Worm (Caenorhabditis elegans) whole organism, late embryonic: ENCODE data around the gene col-168.

Source experiments
- T23F11.4 ChIP-seq: fragments of 200-800 bp; sonication (Bioruptor generic); optimal IDR thresholded peaks from 2 replicates; lab custom pipeline; 2018; ENCODE audit warnings: mild to moderate bottlenecking, missing genetic modification characterization, missing compliant biosample characterization
- madf-2 ChIP-seq: sonication (generic microtip); optimal IDR thresholded peaks from 2 replicates; lab custom pipeline; 2017; ENCODE audit warnings: missing genetic modification characterization, missing compliant biosample characterization
- pag-3 ChIP-seq: sonication (generic microtip); optimal IDR thresholded peaks from 2 replicates; lab custom pipeline; 2016; ENCODE audit warnings: missing compliant biosample characterization, missing genetic modification characterization, borderline replicate concordance
- pha-4 ChIP-seq: fragments of 150-350 bp; optimal IDR thresholded peaks from 2 replicates; lab custom pipeline; 2018; ENCODE audit warnings: missing biosample characterization, missing genetic modification reagents, missing genetic modification characterization

DNA sequence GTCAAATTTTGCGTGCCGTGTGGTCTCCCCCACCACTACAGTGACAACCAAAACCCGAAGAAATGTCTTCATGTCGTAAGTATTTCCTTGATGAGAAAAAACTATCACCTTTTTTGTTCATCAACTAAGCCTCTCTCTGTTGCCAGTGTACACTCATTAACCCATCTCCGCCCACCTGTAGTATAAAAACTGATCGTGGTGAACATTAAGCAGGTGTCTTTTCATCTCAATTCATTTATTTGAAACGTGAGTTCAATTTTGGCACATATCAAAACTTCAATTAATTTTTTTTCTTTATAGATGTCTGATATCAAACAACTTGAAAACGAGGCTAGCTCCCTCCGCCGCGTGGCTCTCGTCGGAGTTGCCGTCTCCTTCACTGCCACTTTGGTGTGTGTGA is 5.2 kb downstream of the col-168 start, which contains the start of gene col-170:
- TF ChIP-seq pag-3 (tag; lab: Kevin White, UChicago) (no peak), pha-4 (tag; lab: Kevin White, UChicago) (no peak), T23F11.4 (no peak), madf-2 (tag; lab: Kevin White, UChicago) (no peak)
